Fruit fly (Drosophila melanogaster): Measurements from ENCODE around the gene Syx17.
A peak's percentile ranks its signal among the peaks of the same experiment; 100 is the strongest.

Gene Syx17

DNA sequence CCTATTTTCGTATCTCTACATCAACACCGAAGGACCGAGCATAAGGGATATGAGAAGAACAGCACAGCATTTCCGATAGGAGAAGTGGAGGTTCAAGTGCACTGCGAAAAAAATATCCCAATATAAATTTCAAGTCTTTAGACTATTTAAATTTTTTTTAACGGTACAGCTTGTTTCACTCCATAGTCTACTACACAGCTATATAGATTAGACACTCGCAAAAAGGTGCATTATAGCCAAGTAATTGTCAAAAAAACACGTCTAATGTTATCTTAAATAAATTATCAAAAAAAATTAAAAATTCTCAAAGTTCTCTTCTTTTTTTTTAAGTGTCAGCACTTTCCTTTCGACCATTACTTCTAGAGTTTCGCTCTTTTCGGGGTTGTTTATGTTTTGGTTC is 24.4 kb upstream of the Syx17 start (continued):
- TF ChIP-seq OdsH (GFP tag; optimal IDR thresholded peaks at IDR 0.05): peak; percentile 67
- peak; percentile 43 for TF ChIP-seq Hr39 (GFP tag; optimal IDR thresholded peaks at IDR 0.05)
- TF ChIP-seq Smox (GFP tag; optimal IDR thresholded peaks at IDR 0.05): peak; percentile 42
- TF ChIP-seq CG8119 (GFP tag; IDR thresholded peaks at IDR 0.05): peak; percentile 37; the same call in 1 of the 3 replicates
- TF ChIP-seq CG11294 (GFP tag; IDR thresholded peaks at IDR 0.05): no peak; the same call in 1 of the 2 replicates
- peak; percentile 35 for TF ChIP-seq spab (GFP tag; optimal IDR thresholded peaks at IDR 0.05)
- TF ChIP-seq Sox15 (GFP tag; optimal IDR thresholded peaks at IDR 0.05): no peak
- no peak for TF ChIP-seq Eip93F (GFP tag; optimal IDR thresholded peaks at IDR 0.05)
- TF ChIP-seq Ets21C (GFP tag; optimal IDR thresholded peaks at IDR 0.05): no peak
- peak; percentile 62 for TF ChIP-seq Met (GFP tag; optimal IDR thresholded peaks at IDR 0.05)
- TF ChIP-seq pdm3 (GFP tag; optimal IDR thresholded peaks at IDR 0.05): peak; percentile 44
- peak; percentile 43 for TF ChIP-seq CG3919 (GFP tag; optimal IDR thresholded peaks at IDR 0.05)
- peak; percentile 48 for TF ChIP-seq Sox102F (GFP tag; optimal IDR thresholded peaks at IDR 0.05)
- TF ChIP-seq CG1621 (tag; optimal IDR thresholded peaks at IDR 0.05): peak; percentile 4
- peak; percentile 19 to 54 for TF ChIP-seq ss (GFP tag; optimal IDR thresholded peaks at IDR 0.05)
- TF ChIP-seq CG6808 (GFP tag; optimal IDR thresholded peaks at IDR 0.05): peak; percentile 34
- TF ChIP-seq esn (GFP tag; optimal IDR thresholded peaks at IDR 0.05): no peak
- no peak for TF ChIP-seq Hr38 (GFP tag; optimal IDR thresholded peaks at IDR 0.05)
- TF ChIP-seq eg (GFP tag; IDR thresholded peaks at IDR 0.05): peak; percentile 24; the same call in 1 of the 3 replicates
- TF ChIP-seq CG8319 (GFP tag; optimal IDR thresholded peaks at IDR 0.05): no peak
- peak; percentile 62 for TF ChIP-seq acj6 (GFP tag; optimal IDR thresholded peaks at IDR 0.05)
- no peak for TF ChIP-seq CG6163 (GFP tag; IDR thresholded peaks at IDR 0.05)
- TF ChIP-seq CG6792 (GFP tag; optimal IDR thresholded peaks at IDR 0.05): no peak
- TF ChIP-seq dac (GFP tag; optimal IDR thresholded peaks at IDR 0.05): no peak
- TF ChIP-seq dsx (GFP tag; optimal IDR thresholded peaks at IDR 0.05; ENCODE audit: poor library complexity, severe bottlenecking): peak; percentile 31
- TF ChIP-seq Blimp-1 (GFP tag; optimal IDR thresholded peaks at IDR 0.05): no peak
- no peak for TF ChIP-seq CG16779 (tag; optimal IDR thresholded peaks at IDR 0.05)
- no peak for TF ChIP-seq CG6276 (GFP tag; optimal IDR thresholded peaks at IDR 0.05)
- no peak for TF ChIP-seq CG11902 (GFP tag; optimal IDR thresholded peaks at IDR 0.05)
- TF ChIP-seq CG8632 (GFP tag; optimal IDR thresholded peaks at IDR 0.05): peak; percentile 40
- TF ChIP-seq CG10669 (GFP tag; optimal IDR thresholded peaks at IDR 0.05): peak; percentile 36
- TF ChIP-seq achi (GFP tag; optimal IDR thresholded peaks at IDR 0.05): peak; percentile 61
- TF ChIP-seq net (GFP tag; optimal IDR thresholded peaks at IDR 0.05): peak; percentile 27
- peak; percentile 10 for TF ChIP-seq vri (GFP tag; optimal IDR thresholded peaks at IDR 0.05)
- no peak for TF ChIP-seq CG6854 (GFP tag; optimal IDR thresholded peaks at IDR 0.05)
- TF ChIP-seq CG34406 (GFP tag; optimal IDR thresholded peaks at IDR 0.05): peak; percentile 41

DNA sequence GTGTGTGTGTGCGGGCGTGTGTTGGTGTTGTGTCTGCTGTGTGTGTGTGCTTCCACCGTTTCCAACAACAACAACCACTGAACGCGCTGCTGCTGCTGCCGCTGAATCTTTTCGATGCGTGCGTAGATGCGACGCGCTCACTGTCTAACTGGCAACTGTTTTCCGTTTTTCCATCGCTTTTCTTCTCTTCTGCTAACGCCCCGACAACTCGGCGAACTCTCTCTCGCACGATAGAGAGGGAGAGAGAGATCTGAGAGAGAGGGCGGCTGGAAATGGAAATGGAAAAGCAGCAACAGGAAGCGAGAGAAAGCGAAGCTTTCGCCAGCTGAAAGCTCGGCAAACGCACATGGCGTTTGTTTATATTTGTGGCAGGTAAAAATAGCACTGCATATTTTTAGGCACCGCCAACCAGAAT is 23.0 kb upstream of the Syx17 start, which contains the start of gene DopEcR:
Gene DopEcR, minus strand, starts transcription at position 157 of the 415 bp plus-strand sequence.
- peak; percentile 0 for TF ChIP-seq CG6276 (GFP tag; optimal IDR thresholded peaks at IDR 0.05)
- no peak for TF ChIP-seq CG32006 (GFP tag; optimal IDR thresholded peaks at IDR 0.05)
- no peak for TF ChIP-seq Smox (GFP tag; optimal IDR thresholded peaks at IDR 0.05)
- no peak for TF ChIP-seq cyc (GFP tag; optimal IDR thresholded peaks at IDR 0.05)
- TF ChIP-seq CG6808 (GFP tag; optimal IDR thresholded peaks at IDR 0.05): no peak
- no peak for TF ChIP-seq OdsH (GFP tag; optimal IDR thresholded peaks at IDR 0.05)
- peak; percentile 44 for TF ChIP-seq fkh (GFP tag; optimal IDR thresholded peaks at IDR 0.05)
- no peak for TF ChIP-seq Sox102F (GFP tag; optimal IDR thresholded peaks at IDR 0.05)
- TF ChIP-seq Gug (GFP tag; IDR thresholded peaks at IDR 0.05): no peak
- TF ChIP-seq CG6854 (GFP tag; optimal IDR thresholded peaks at IDR 0.05): peak; percentile 24
- no peak for TF ChIP-seq dsx (GFP tag; optimal IDR thresholded peaks at IDR 0.05; ENCODE audit: poor library complexity, severe bottlenecking)
- TF ChIP-seq CG3919 (GFP tag; optimal IDR thresholded peaks at IDR 0.05): peak; percentile 11
- no peak for TF ChIP-seq Sox14 (GFP tag; optimal IDR thresholded peaks at IDR 0.05)
- TF ChIP-seq Lpt (GFP tag; optimal IDR thresholded peaks at IDR 0.05): no peak
- no peak for TF ChIP-seq Eip93F (GFP tag; optimal IDR thresholded peaks at IDR 0.05)
- TF ChIP-seq CG4318 (GFP tag; optimal IDR thresholded peaks at IDR 0.05): no peak
- TF ChIP-seq Eip75B (GFP tag; optimal IDR thresholded peaks at IDR 0.05): peak; percentile 36
- no peak for TF ChIP-seq salr (GFP tag; optimal IDR thresholded peaks at IDR 0.05)
- no peak for TF ChIP-seq esn (GFP tag; optimal IDR thresholded peaks at IDR 0.05)
- no peak for TF ChIP-seq CG6792 (GFP tag; optimal IDR thresholded peaks at IDR 0.05)
- TF ChIP-seq CG16779 (tag; optimal IDR thresholded peaks at IDR 0.05): no peak
- TF ChIP-seq svp (GFP tag): no peak
- no peak for TF ChIP-seq Hr4 (GFP tag; optimal IDR thresholded peaks at IDR 0.05)
- no peak for TF ChIP-seq achi (GFP tag; optimal IDR thresholded peaks at IDR 0.05)
- no peak for TF ChIP-seq CG6163 (GFP tag; IDR thresholded peaks at IDR 0.05)
- no peak for TF ChIP-seq Ets21C (GFP tag; optimal IDR thresholded peaks at IDR 0.05)
- TF ChIP-seq CG7368 (GFP tag; optimal IDR thresholded peaks at IDR 0.05): no peak
- TF ChIP-seq CG15336 (GFP tag; IDR thresholded peaks at IDR 0.05): peak; percentile 40; the same call in 1 of the 2 replicates
- TF ChIP-seq Blimp-1 (GFP tag; optimal IDR thresholded peaks at IDR 0.05): no peak
- no peak for TF ChIP-seq Sox15 (GFP tag; optimal IDR thresholded peaks at IDR 0.05)
- TF ChIP-seq eg (GFP tag; IDR thresholded peaks at IDR 0.05): no peak; the same call in 2 of the 3 replicates

Data from whole organism, prepupa.